Fruit fly (Drosophila melanogaster) whole organism, embryonic: ENCODE measurements around the gene alpha4GT2.

Experiments
- Blimp-1 ChIP-seq: fragments of 200-800 bp; sonication (Bioruptor generic); optimal IDR thresholded peaks from 3 replicates; lab custom pipeline; 2018; ENCODE audit warnings: missing biosample characterization, missing genetic modification characterization, mild to moderate bottlenecking, moderate library complexity, missing genetic modification reagents
- CG10959 ChIP-seq: fragments of 200-800 bp; sonication (Bioruptor generic); IDR thresholded peaks from 2 replicates; pipeline ENCODE4 v1.3.6; 2022; ENCODE audit warnings: missing biosample characterization, missing genetic modification characterization
- CG12299 ChIP-seq: fragments of 200-800 bp; sonication (Bioruptor generic); optimal IDR thresholded peaks from 2 replicates; lab custom pipeline; 2018; ENCODE audit warnings: missing biosample characterization, mild to moderate bottlenecking, missing genetic modification characterization
- CG12769 ChIP-seq: fragments of 200-800 bp; sonication (Bioruptor generic); optimal IDR thresholded peaks from 2 replicates; lab custom pipeline; 2019; ENCODE audit warnings: missing biosample characterization, mild to moderate bottlenecking, missing genetic modification characterization, moderate library complexity
- CG13424 ChIP-seq: fragments of 200-800 bp; sonication (Bioruptor generic); optimal IDR thresholded peaks from 2 replicates; lab custom pipeline; 2019; ENCODE audit warnings: missing biosample characterization, mild to moderate bottlenecking, missing genetic modification characterization, moderate library complexity
- CG1603 ChIP-seq: fragments of 200-800 bp; sonication (Bioruptor generic); optimal IDR thresholded peaks from 2 replicates; lab custom pipeline; 2019; ENCODE audit warnings: missing biosample characterization, mild to moderate bottlenecking, missing genetic modification characterization, moderate library complexity
- CG17328 ChIP-seq: fragments of 200-800 bp; sonication (Bioruptor generic); IDR thresholded peaks from 2 replicates; pipeline ENCODE4 v1.3.6; 2022; ENCODE audit warnings: missing biosample characterization, missing genetic modification characterization
- CG17612 ChIP-seq: fragments of 200-800 bp; sonication (Bioruptor generic); IDR thresholded peaks from 2 replicates; pipeline ENCODE4 v1.3.6; 2022; ENCODE audit warnings: missing biosample characterization, missing genetic modification characterization
- CG17802 ChIP-seq: fragments of 200-800 bp; sonication (Bioruptor generic); optimal IDR thresholded peaks from 2 replicates; lab custom pipeline; 2018; ENCODE audit warnings: missing biosample characterization, mild to moderate bottlenecking, missing genetic modification characterization, moderate library complexity
- CG18011 ChIP-seq: fragments of 200-800 bp; sonication (Bioruptor generic); optimal IDR thresholded peaks from 2 replicates; lab custom pipeline; 2017; ENCODE audit warnings: missing biosample characterization, missing genetic modification characterization, mild to moderate bottlenecking, moderate library complexity, missing genotype
- CG2199 ChIP-seq: fragments of 200-800 bp; sonication (Bioruptor generic); IDR thresholded peaks from 3 replicates; pipeline ENCODE4 v1.3.6; 2022; ENCODE audit warnings: missing biosample characterization, missing genetic modification characterization
- CG30020 ChIP-seq: fragments of 200-800 bp; optimal IDR thresholded peaks from 2 replicates; lab custom pipeline; 2019; ENCODE audit warnings: missing biosample characterization, mild to moderate bottlenecking, missing genetic modification characterization, moderate library complexity
- CG34376 ChIP-seq: fragments of 200-800 bp; sonication (Bioruptor generic); optimal IDR thresholded peaks from 2 replicates; lab custom pipeline; 2018; ENCODE audit warnings: missing biosample characterization, mild to moderate bottlenecking, missing genetic modification characterization
- CG42726 ChIP-seq: fragments of 200-800 bp; sonication (Bioruptor generic); IDR thresholded peaks from 2 replicates; pipeline ENCODE4 v1.3.6; 2022; ENCODE audit warnings: missing biosample characterization, missing genetic modification characterization; ENCODE audit not compliant: partially characterized antibody
- CG4404 ChIP-seq: fragments of 200-800 bp; sonication (Bioruptor generic); IDR thresholded peaks from 2 replicates; pipeline ENCODE4 v1.3.6; 2022; ENCODE audit warnings: missing biosample characterization, missing genetic modification characterization
- CG6254 ChIP-seq: fragments of 200-800 bp; sonication (Bioruptor generic); optimal IDR thresholded peaks from 3 replicates; lab custom pipeline; 2017; ENCODE audit warnings: mild to moderate bottlenecking, missing biosample characterization, missing genetic modification reagents, missing genetic modification characterization
- CG8290 ChIP-seq, 3 experiments: fragments of 200-800 bp; sonication (Bioruptor generic); optimal IDR thresholded peaks; 2 replicates each; lab custom pipeline; 2016 to 2019; ENCODE audit warnings: missing biosample characterization in 3 of 3, missing genetic modification characterization in 3 of 3, mild to moderate bottlenecking in 2 of 3, moderate library complexity in 1 of 3
- CG8388 ChIP-seq: fragments of 200-800 bp; sonication (Bioruptor generic); optimal IDR thresholded peaks from 2 replicates; lab custom pipeline; 2019; ENCODE audit warnings: missing biosample characterization, mild to moderate bottlenecking, missing genetic modification characterization, moderate library complexity
- Dref ChIP-seq: fragments of 200-800 bp; sonication (Bioruptor generic); IDR thresholded peaks from 2 replicates; pipeline ENCODE4 v1.3.6; 2022; ENCODE audit warnings: missing biosample characterization, missing genetic modification characterization
- E2f2 ChIP-seq: fragments of 200-800 bp; sonication (Bioruptor generic); IDR thresholded peaks from 2 replicates; pipeline ENCODE4 v1.3.6; 2022; ENCODE audit warnings: missing biosample characterization, missing genetic modification characterization
- Hr39 ChIP-seq: fragments of >200 bp; optimal IDR thresholded peaks from 2 replicates; lab custom pipeline; 2017
- Med ChIP-seq: fragments of 200-800 bp; sonication (Bioruptor generic); peaks from one replicate; lab custom pipeline; 2016; ENCODE audit warnings: missing biosample characterization, missing genetic modification characterization, mild to moderate bottlenecking, inconsistent platforms, moderate library complexity
- NFAT ChIP-seq: fragments of 200-800 bp; sonication (Bioruptor generic); IDR thresholded peaks from 2 replicates; pipeline ENCODE4 v1.3.6; 2022; ENCODE audit warnings: missing biosample characterization, missing genetic modification characterization
- Opbp ChIP-seq: fragments of 200-800 bp; sonication (Bioruptor generic); IDR thresholded peaks from 3 replicates; pipeline ENCODE4 v1.3.6; 2022; ENCODE audit warnings: missing biosample characterization, missing genetic modification characterization; ENCODE audit not compliant: partially characterized antibody
- Spps ChIP-seq: fragments of 200-800 bp; sonication (Bioruptor generic); optimal IDR thresholded peaks from 2 replicates; lab custom pipeline; 2018; ENCODE audit warnings: missing biosample characterization, mild to moderate bottlenecking, missing genetic modification characterization
- Stat92E ChIP-seq, 3 experiments: fragments of >200 bp in 2 of 3; fragments of 200-800 bp in 1 of 3; sonication (Bioruptor generic) in 1 of 3; optimal IDR thresholded peaks; 2 replicates each; lab custom pipeline; 2017 to 2019; ENCODE audit warnings: missing biosample characterization in 3 of 3, missing genetic modification characterization in 3 of 3, mild to moderate bottlenecking in 1 of 3, moderate library complexity in 1 of 3
- TFAM ChIP-seq: fragments of 200-800 bp; sonication (Bioruptor generic); optimal IDR thresholded peaks from 2 replicates; lab custom pipeline; 2017; ENCODE audit warnings: missing biosample characterization, missing genetic modification characterization, inconsistent platforms
- Vsx1 ChIP-seq: fragments of 200-800 bp; sonication (Bioruptor generic); optimal IDR thresholded peaks from 2 replicates; lab custom pipeline; 2017; ENCODE audit warnings: missing biosample characterization, mild to moderate bottlenecking, missing genetic modification characterization, missing genetic modification reagents
- YL-1 ChIP-seq: fragments of 200-800 bp; sonication (Bioruptor generic); optimal IDR thresholded peaks from 3 replicates; lab custom pipeline; 2017; ENCODE audit warnings: missing biosample characterization, mild to moderate bottlenecking, missing genetic modification characterization
- ara ChIP-seq: fragments of 200-800 bp; sonication (Bioruptor generic); IDR thresholded peaks from 2 replicates; pipeline ENCODE4 v1.3.6; 2022; ENCODE audit warnings: missing biosample characterization, missing genetic modification characterization
- bbx ChIP-seq: fragments of 200-800 bp; sonication (Bioruptor generic); IDR thresholded peaks from 2 replicates; pipeline ENCODE4 v1.3.6; 2022; ENCODE audit warnings: missing biosample characterization, missing genetic modification characterization; ENCODE audit not compliant: partially characterized antibody
- cg ChIP-seq: fragments of 200-800 bp; sonication (Bioruptor generic); optimal IDR thresholded peaks from 3 replicates; lab custom pipeline; 2019; ENCODE audit warnings: missing biosample characterization, mild to moderate bottlenecking, missing genetic modification characterization, moderate library complexity
- chinmo ChIP-seq: fragments of 200-800 bp; sonication (Bioruptor generic); IDR thresholded peaks from 4 replicates; pipeline ENCODE4 v1.3.6; 2022; ENCODE audit warnings: missing biosample characterization, missing genetic modification characterization; ENCODE audit not compliant: partially characterized antibody
- crol ChIP-seq: fragments of 200-800 bp; sonication (Bioruptor generic); IDR thresholded peaks from 2 replicates; pipeline ENCODE4 v1.3.6; 2022; ENCODE audit warnings: missing biosample characterization, missing genetic modification characterization
- esg ChIP-seq: fragments of 200-800 bp; sonication (Bioruptor generic); conservative IDR thresholded peaks from 2 replicates; pipeline ENCODE4 v1.3.6; 2022; ENCODE audit warnings: missing biosample characterization, missing genetic modification characterization
- gsb-n ChIP-seq: fragments of 200-800 bp; sonication (Bioruptor generic); optimal IDR thresholded peaks from 3 replicates; lab custom pipeline; 2018; ENCODE audit warnings: missing biosample characterization, mild to moderate bottlenecking, missing genetic modification characterization
- ham ChIP-seq: fragments of 200-800 bp; sonication (Bioruptor generic); IDR thresholded peaks from 2 replicates; pipeline ENCODE4 v1.3.6; 2022; ENCODE audit warnings: missing biosample characterization, missing genetic modification characterization
- hbn ChIP-seq: fragments of 200-800 bp; sonication (Bioruptor generic); IDR thresholded peaks from 2 replicates; pipeline ENCODE4 v1.3.6; 2022; ENCODE audit warnings: missing biosample characterization, missing genetic modification characterization; ENCODE audit not compliant: partially characterized antibody
- hkb ChIP-seq, 2 experiments: fragments of 200-800 bp in 1 of 2; fragments of >200 bp in 1 of 2; sonication (Bioruptor generic) in 1 of 2; IDR thresholded peaks in 1 of 2; optimal IDR thresholded peaks in 1 of 2; 2 replicates each; pipeline versions ENCODE4 v1.3.6 to Lab custom; 2017 to 2022; ENCODE audit warnings: missing biosample characterization in 1 of 2, missing genetic modification characterization in 1 of 2
- ken ChIP-seq: fragments of 200-800 bp; sonication (Bioruptor generic); IDR thresholded peaks from 3 replicates; pipeline ENCODE4 v1.3.6; 2022; ENCODE audit warnings: missing biosample characterization, missing genetic modification characterization
- p53 ChIP-seq: fragments of 200-800 bp; sonication (Bioruptor generic); optimal IDR thresholded peaks from 2 replicates; lab custom pipeline; 2016; ENCODE audit warnings: missing biosample characterization, missing genetic modification characterization
- psq ChIP-seq: fragments of 200-800 bp; sonication (Bioruptor generic); optimal IDR thresholded peaks from 2 replicates; lab custom pipeline; 2017; ENCODE audit warnings: missing biosample characterization, missing genetic modification characterization
- pzg ChIP-seq: fragments of 200-800 bp; sonication (Bioruptor generic); optimal IDR thresholded peaks from 3 replicates; lab custom pipeline; 2018; ENCODE audit warnings: missing biosample characterization, mild to moderate bottlenecking, missing genetic modification characterization, moderate library complexity
- sens ChIP-seq: fragments of 200-800 bp; sonication (Bioruptor generic); peaks from one replicate; lab custom pipeline; 2016; ENCODE audit warnings: missing biosample characterization, missing genetic modification characterization
- stwl ChIP-seq: fragments of 200-800 bp; sonication (Bioruptor generic); optimal IDR thresholded peaks from 3 replicates; lab custom pipeline; 2018; ENCODE audit warnings: missing biosample characterization, mild to moderate bottlenecking, missing genetic modification characterization, moderate library complexity
- tup ChIP-seq: fragments of 200-800 bp; sonication (Bioruptor generic); optimal IDR thresholded peaks from 2 replicates; lab custom pipeline; 2016; ENCODE audit warnings: missing biosample characterization, mild to moderate bottlenecking, missing genetic modification characterization, moderate library complexity
- wdn ChIP-seq: fragments of 200-800 bp; sonication (Bioruptor generic); IDR thresholded peaks from 2 replicates; pipeline ENCODE4 v1.3.6; 2022; ENCODE audit warnings: missing biosample characterization, missing genetic modification characterization

alpha4GT2 gene

DNA sequence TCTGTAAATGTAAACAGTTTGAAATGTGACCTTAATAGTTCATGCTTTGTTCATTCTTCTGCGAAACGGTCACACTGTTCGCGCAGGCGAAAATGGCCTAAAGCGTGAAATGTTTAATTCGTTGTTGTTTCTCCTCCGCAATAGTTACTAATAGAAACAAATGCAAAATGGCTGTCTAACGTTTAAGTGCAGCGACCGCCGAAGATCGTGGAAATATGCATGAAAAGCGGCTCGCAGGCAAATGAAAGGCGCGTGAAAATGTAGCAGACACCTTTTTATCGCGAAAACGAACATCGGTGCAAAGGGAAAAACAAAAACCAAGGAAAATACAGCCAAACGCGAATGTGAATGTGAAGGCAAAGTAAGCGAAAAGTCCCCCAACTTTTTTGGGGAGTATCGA lies 49.9 kb downstream of the alpha4GT2 start, which contains the start of gene SppL (continued):
- peak; percentile 35 for TF ChIP-seq pzg (GFP tag; lab: Kevin White, UChicago)
- TF ChIP-seq CG10959 (GFP tag; lab: Robert Waterston, UW): no peak
- TF ChIP-seq NFAT (GFP tag; lab: Robert Waterston, UW): no peak
- TF ChIP-seq sens: peak; percentile 35
- peak; percentile 26; the same call in 1 of the 3 replicates for TF ChIP-seq Opbp (GFP tag; lab: Robert Waterston, UW)
- peak; percentile 23; the same call in 1 of the 2 replicates for TF ChIP-seq Dref (GFP tag; lab: Robert Waterston, UW)
- peak; percentile 60 for TF ChIP-seq CG12299 (tag; lab: Kevin White, UChicago)
- TF ChIP-seq CG17802 (tag; lab: Kevin White, UChicago): no peak
- TF ChIP-seq Stat92E (GFP tag; optimal IDR thresholded peaks at IDR 0.05; lab: Kevin White, UChicago): peak in 1 of 3 experiments; percentile 41
- TF ChIP-seq psq (GFP tag; lab: Kevin White, UChicago): peak; percentile 52
- TF ChIP-seq chinmo (GFP tag; lab: Robert Waterston, UW): peak; percentile 63; the same call in 1 of the 4 replicates
- TF ChIP-seq CG30020 (tag; lab: Kevin White, UChicago): peak; percentile 22
- peak; percentile 17; the same call in 1 of the 3 replicates for TF ChIP-seq ken (GFP tag; lab: Robert Waterston, UW)
- TF ChIP-seq Hr39 (lab: Kevin White, UChicago): no peak
- TF ChIP-seq E2f2 (GFP tag; lab: Robert Waterston, UW): peak; percentile 27; the same call in 1 of the 2 replicates
- TF ChIP-seq hkb (optimal IDR thresholded peaks at IDR 0.05; lab: Kevin White, UChicago): no peak
- 0 out of 2 replicates have a peak, but pooled peaks have one; percentile 9 for TF ChIP-seq hkb (GFP tag; IDR thresholded peaks at IDR 0.05; lab: Robert Waterston, UW)
- TF ChIP-seq CG12769 (tag; lab: Kevin White, UChicago): peak; percentile 3
- TF ChIP-seq CG13424 (tag; lab: Kevin White, UChicago): no peak
- TF ChIP-seq CG18011: peak; percentile 68
- TF ChIP-seq TFAM (GFP tag; lab: Kevin White, UChicago): no peak
- peak; percentile 27 for TF ChIP-seq YL-1 (GFP tag; lab: Kevin White, UChicago)
- TF ChIP-seq hbn (GFP tag; lab: Robert Waterston, UW): no peak
- peak; percentile 67 for TF ChIP-seq stwl (tag; lab: Kevin White, UChicago)
- TF ChIP-seq CG42726: 0 out of 2 replicates have a peak, but pooled peaks have one; percentile 13
- peak; percentile 41 for TF ChIP-seq cg (GFP tag; lab: Kevin White, UChicago)
- TF ChIP-seq ham: no peak
- no peak for TF ChIP-seq ara (GFP tag; lab: Robert Waterston, UW)
- TF ChIP-seq bbx (GFP tag; lab: Robert Waterston, UW): peak; percentile 43; the same call in 1 of the 2 replicates
- TF ChIP-seq esg (GFP tag; lab: Robert Waterston, UW): no peak
- TF ChIP-seq CG8290 (GFP tag; optimal IDR thresholded peaks at IDR 0.05; lab: Kevin White, UChicago): no peak
- TF ChIP-seq CG8290 (tag; optimal IDR thresholded peaks at IDR 0.05; lab: Kevin White, UChicago): peak in 1 of 2 experiments; percentile 13

DNA sequence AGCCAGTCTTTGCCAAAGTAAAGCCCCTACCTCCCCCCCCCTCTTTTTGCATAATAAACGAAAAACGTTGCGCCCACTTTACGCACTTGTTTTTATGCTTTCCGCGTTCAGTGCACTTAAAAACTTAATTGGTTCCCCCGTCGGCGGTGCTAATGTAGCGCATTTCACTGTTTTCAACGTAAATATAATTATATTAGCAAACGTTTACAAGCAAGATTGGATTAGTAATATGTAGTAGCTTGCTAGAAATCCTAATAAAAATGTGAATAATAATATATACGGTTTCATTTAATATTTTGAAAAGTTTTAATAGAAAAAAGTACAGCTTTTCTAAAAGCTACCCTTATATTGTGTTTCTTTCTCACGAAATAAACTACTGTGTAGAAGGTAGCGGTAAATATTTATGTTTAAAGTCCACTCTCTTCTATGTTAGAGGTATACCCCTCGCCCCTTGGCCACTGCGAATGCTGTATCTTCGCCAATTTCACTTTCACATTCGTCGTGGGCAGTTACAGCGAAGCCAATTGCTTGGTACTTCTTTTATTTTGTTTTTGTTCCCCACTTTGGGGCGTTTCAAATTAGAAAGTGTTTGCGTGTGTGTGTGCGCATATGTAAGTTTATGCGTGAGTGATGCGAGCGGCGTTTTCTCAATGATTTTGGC lies 50.7 kb downstream of the alpha4GT2 start:
- TF ChIP-seq CG6254: no peak
- TF ChIP-seq p53: no peak
- TF ChIP-seq crol (GFP tag; lab: Robert Waterston, UW): 0 out of 2 replicates have a peak, but pooled peaks have one; percentile 16
- TF ChIP-seq CG1603 (tag; lab: Kevin White, UChicago): no peak
- TF ChIP-seq CG17612 (GFP tag; lab: Robert Waterston, UW): no peak
- TF ChIP-seq CG4404 (GFP tag; lab: Robert Waterston, UW): no peak
- TF ChIP-seq Vsx1 (GFP tag; lab: Kevin White, UChicago): peak; percentile 27
- TF ChIP-seq CG8388: no peak
- TF ChIP-seq cg (GFP tag; lab: Kevin White, UChicago): peak; percentile 7
- no peak for TF ChIP-seq tup
- TF ChIP-seq CG2199 (GFP tag; lab: Robert Waterston, UW): peak; percentile 20; the same call in 1 of the 3 replicates
- TF ChIP-seq Blimp-1 (GFP tag; lab: Kevin White, UChicago): peak; percentile 70
- no peak for TF ChIP-seq CG34376
- no peak for TF ChIP-seq Spps (tag; lab: Kevin White, UChicago)
- TF ChIP-seq wdn (GFP tag; lab: Robert Waterston, UW): no peak
- peak; percentile 2 for TF ChIP-seq gsb-n
- peak; percentile 14; the same call in 1 of the 2 replicates for TF ChIP-seq CG17328
- TF ChIP-seq sens: peak; percentile 55
- peak; percentile 57 for TF ChIP-seq Med (GFP tag; lab: Kevin White, UChicago)
